Worm (Caenorhabditis elegans) whole organism, L1 larva: Measurements from ENCODE around the gene Y82E9BR.8.
A peak's percentile ranks its signal among the peaks of the same experiment; 100 is the strongest.

ENCODE experiments used
- C04F5.9 ChIP-seq: sonication (generic microtip); optimal IDR thresholded peaks from 2 replicates; lab custom pipeline; 2016; ENCODE audit warnings: missing genetic modification characterization, missing compliant biosample characterization
- ces-1 ChIP-seq: fragments of 150-350 bp; optimal IDR thresholded peaks from 2 replicates; lab custom pipeline; 2014; ENCODE audit warnings: missing biosample characterization, missing genetic modification reagents, missing genetic modification characterization
- efl-1 ChIP-seq, 4 experiments: fragments of 150-350 bp; optimal IDR thresholded peaks in 3 of 4; peaks in 1 of 4; 1 replicate in 1 of 4; 2 replicates in 3 of 4; lab custom pipeline; 2014; ENCODE audit warnings: missing biosample characterization in 2 of 4, missing genetic modification characterization in 2 of 4, missing genetic modification reagents in 2 of 4
- efl-3 ChIP-seq: fragments of 200-800 bp; sonication (Bioruptor generic); optimal IDR thresholded peaks from 2 replicates; lab custom pipeline; 2018; ENCODE audit warnings: mild to moderate bottlenecking, missing genetic modification characterization, missing compliant biosample characterization
- elt-2 ChIP-seq: sonication (generic microtip); optimal IDR thresholded peaks from 2 replicates; lab custom pipeline; 2016; ENCODE audit warnings: missing genetic modification characterization, mild to moderate bottlenecking, inconsistent platforms, missing compliant biosample characterization, missing genetic modification reagents
- hlh-4 ChIP-seq: sonication (generic microtip); optimal IDR thresholded peaks from 2 replicates; lab custom pipeline; 2016; ENCODE audit warnings: mild to moderate bottlenecking, missing genetic modification characterization, missing compliant biosample characterization
- jun-1 ChIP-seq: fragments of 150-350 bp; optimal IDR thresholded peaks from 2 replicates; lab custom pipeline; 2014; ENCODE audit warnings: missing biosample characterization, missing genetic modification reagents, missing genetic modification characterization
- lin-13 ChIP-seq: fragments of 150-350 bp; optimal IDR thresholded peaks from 2 replicates; lab custom pipeline; 2014; ENCODE audit warnings: missing biosample characterization, missing genetic modification reagents, missing genetic modification characterization
- lin-14 ChIP-seq: fragments of 200-800 bp; sonication (Bioruptor generic); optimal IDR thresholded peaks from 2 replicates; lab custom pipeline; 2018; ENCODE audit warnings: mild to moderate bottlenecking, missing genetic modification characterization, moderate library complexity, missing compliant biosample characterization
- lin-39 ChIP-seq: fragments of 150-350 bp; optimal IDR thresholded peaks from 2 replicates; lab custom pipeline; 2014; ENCODE audit warnings: missing biosample characterization, missing genetic modification reagents, missing genetic modification characterization
- mdl-1 ChIP-seq, 2 experiments: fragments of 150-350 bp; optimal IDR thresholded peaks; 2 replicates each; lab custom pipeline; 2014 to 2017; ENCODE audit warnings: missing biosample characterization in 2 of 2, missing genetic modification characterization in 2 of 2, inconsistent platforms in 1 of 2
- mef-2 ChIP-seq: fragments of 150-350 bp; optimal IDR thresholded peaks from 2 replicates; lab custom pipeline; 2014; ENCODE audit warnings: missing biosample characterization, missing genetic modification characterization
- nhr-19 ChIP-seq: fragments of 200-800 bp; sonication (Bioruptor generic); conservative IDR thresholded peaks from 2 replicates; pipeline ENCODE4 v1.3.6; 2022; ENCODE audit warnings: missing genetic modification characterization, missing compliant biosample characterization
- nhr-47 ChIP-seq: sonication (generic microtip); optimal IDR thresholded peaks from 2 replicates; lab custom pipeline; 2016; ENCODE audit warnings: mild to moderate bottlenecking, missing genetic modification characterization, moderate library complexity, missing compliant biosample characterization
- nhr-71 ChIP-seq: sonication (generic microtip); optimal IDR thresholded peaks from 2 replicates; lab custom pipeline; 2016; ENCODE audit warnings: mild to moderate bottlenecking, missing genetic modification characterization, moderate library complexity, missing compliant biosample characterization
- nhr-77 ChIP-seq: fragments of 150-350 bp; optimal IDR thresholded peaks from 2 replicates; lab custom pipeline; 2014; ENCODE audit warnings: missing biosample characterization, missing genetic modification characterization
- nhr-84 ChIP-seq: sonication (generic microtip); optimal IDR thresholded peaks from 2 replicates; lab custom pipeline; 2017; ENCODE audit warnings: missing biosample characterization, missing genetic modification characterization
- nhr-85 ChIP-seq: sonication (generic microtip); peaks from one replicate; lab custom pipeline; 2016; ENCODE audit warnings: missing genetic modification characterization, inconsistent platforms, missing compliant biosample characterization
- skn-1 ChIP-seq: fragments of 150-350 bp; optimal IDR thresholded peaks from 2 replicates; lab custom pipeline; 2014; ENCODE audit warnings: missing biosample characterization, missing genetic modification characterization
- sptf-1 ChIP-seq: fragments of 150-350 bp; optimal IDR thresholded peaks from 2 replicates; lab custom pipeline; 2014; ENCODE audit warnings: missing biosample characterization, missing genetic modification characterization
- tbx-2 ChIP-seq: sonication (generic microtip); optimal IDR thresholded peaks from 2 replicates; lab custom pipeline; 2016; ENCODE audit warnings: missing genetic modification characterization, missing compliant biosample characterization
- unc-86 ChIP-seq: sonication (generic microtip); optimal IDR thresholded peaks from 2 replicates; lab custom pipeline; 2016; ENCODE audit warnings: missing genetic modification characterization, missing compliant biosample characterization
- zag-1 ChIP-seq: fragments of 150-350 bp; optimal IDR thresholded peaks from 2 replicates; lab custom pipeline; 2014; ENCODE audit warnings: missing biosample characterization, missing genetic modification characterization

The Y82E9BR.8 gene

ce11 chrIII:1315038-1315437, 42.8 kb downstream of the Y82E9BR.8 start, which contains the start of the genes fbxa-80 and fbxa-19:
fbxa-80 (minus strand) TSS chrIII:1315210.
fbxa-19 (plus strand) TSS chrIII:1315401.
- TF ChIP-seq elt-2 (tag; lab: Kevin White, UChicago) (peak; percentile 33), unc-86 (tag; lab: Kevin White, UChicago) (no peak)

DNA sequence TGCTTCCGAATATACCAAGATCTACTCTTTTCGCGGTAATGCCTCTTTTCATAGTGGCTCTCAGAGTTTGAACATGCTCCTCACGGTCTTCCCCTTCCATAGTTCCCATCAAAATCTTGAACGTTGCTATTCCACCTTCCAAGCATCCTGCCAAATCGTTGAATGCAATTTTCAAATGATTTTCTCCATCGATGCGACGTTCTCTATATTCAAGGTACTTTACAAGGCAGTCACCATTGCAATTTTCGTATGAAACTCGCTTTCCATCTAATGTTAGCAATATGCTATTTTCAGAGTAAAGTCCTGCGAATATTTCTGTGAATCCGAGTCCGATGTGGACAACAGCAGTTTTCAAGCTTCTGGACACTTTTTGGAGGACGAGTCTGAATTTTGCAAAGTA, 43.6 kb downstream of the Y82E9BR.8 start:
- no peak for TF ChIP-seq efl-1 (optimal IDR thresholded peaks at IDR 0.05; lab: Kevin White, UChicago)
- TF ChIP-seq efl-1 (GFP tag; optimal IDR thresholded peaks at IDR 0.05 in 1 of 2; lab: Kevin White, UChicago): peak in 1 of 2 experiments; percentile 24
- no peak for TF ChIP-seq C04F5.9 (tag; lab: Kevin White, UChicago)
- TF ChIP-seq unc-86 (tag; lab: Kevin White, UChicago): no peak
- TF ChIP-seq elt-2 (tag; lab: Kevin White, UChicago): no peak
- TF ChIP-seq efl-3: no peak
- no peak for TF ChIP-seq nhr-47 (tag; lab: Kevin White, UChicago)
- TF ChIP-seq, all 84 proteins: peak for 1

DNA sequence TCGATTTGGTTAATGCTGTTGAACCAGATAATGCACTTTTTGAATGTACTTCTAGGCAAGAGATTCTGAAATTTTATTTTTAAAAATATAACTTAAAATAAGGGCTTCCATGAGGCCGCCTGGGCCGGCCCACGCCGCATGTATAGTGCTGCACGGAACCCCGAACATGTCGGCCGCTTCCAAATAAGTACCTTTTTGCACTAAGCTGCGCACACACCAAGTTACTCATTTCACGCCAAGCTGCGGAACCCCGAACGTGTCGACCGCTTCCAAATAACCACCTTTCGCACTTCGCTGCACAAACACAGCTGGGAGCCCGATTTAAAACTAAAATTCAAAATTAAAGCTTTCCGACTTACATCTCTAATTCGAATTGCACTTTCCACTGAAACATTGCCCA, 46.5 kb downstream of the Y82E9BR.8 start:
- TF ChIP-seq lin-39 (no peak), efl-3 (no peak), ces-1 (GFP tag; lab: Kevin White, UChicago) (no peak), lin-14 (GFP tag; lab: Kevin White, UChicago) (no peak), sptf-1 (tag; lab: Kevin White, UChicago) (no peak), lin-13 (GFP tag; lab: Kevin White, UChicago) (no peak), jun-1 (tag; lab: Kevin White, UChicago) (no peak), zag-1 (tag; lab: Kevin White, UChicago) (no peak), tbx-2 (tag; lab: Kevin White, UChicago) (no peak), mef-2 (no peak), nhr-77 (no peak)
- TF ChIP-seq, all 84 proteins: peak for 0

DNA sequence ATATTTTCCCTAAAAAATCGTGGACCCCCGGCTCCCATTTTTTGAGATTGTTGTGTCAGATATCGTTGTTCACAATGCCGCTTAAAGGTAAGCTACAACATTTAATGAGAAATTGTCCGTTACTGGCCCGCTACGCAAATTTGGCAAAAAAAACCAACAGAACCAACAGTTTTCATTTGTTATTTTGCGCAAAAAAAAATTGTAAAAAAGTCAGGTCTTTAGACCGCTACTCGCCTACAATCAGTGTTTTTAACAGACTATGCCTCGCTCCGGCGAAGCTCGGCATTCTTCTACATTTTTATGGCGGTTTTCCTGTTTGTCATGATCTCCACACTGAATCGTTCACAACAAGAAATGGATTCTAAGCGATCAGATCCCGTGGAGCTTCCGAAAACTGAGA, 49.0 kb downstream of the Y82E9BR.8 start, which contains the start of gene Y82E9BL.12:
TSS of gene Y82E9BL.12 (plus strand) at position 301 of the 400 bp plus-strand sequence.
- TF ChIP-seq lin-14 (GFP tag; lab: Kevin White, UChicago): no peak
- no peak for TF ChIP-seq efl-1 (optimal IDR thresholded peaks at IDR 0.05; lab: Kevin White, UChicago)
- peak in 1 of 2 experiments; percentile 6 for TF ChIP-seq efl-1 (GFP tag; optimal IDR thresholded peaks at IDR 0.05 in 1 of 2; lab: Kevin White, UChicago)

- TF ChIP-seq skn-1 (tag; lab: Kevin White, UChicago) (peak; percentile 59), nhr-19 (GFP tag; lab: Robert Waterston, UW) (0 out of 2 replicates have a peak, but pooled peaks have one; percentile 3), mdl-1 (tag; optimal IDR thresholded peaks at IDR 0.05; lab: Kevin White, UChicago) (no peak), hlh-4 (no peak), nhr-47 (tag; lab: Kevin White, UChicago) (no peak), elt-2 (tag; lab: Kevin White, UChicago) (peak; percentile 55)
- TF ChIP-seq, all 84 proteins: peak for 3
Observed at ce11 chrIII:1308209-1308608, 49.7 kb downstream of the Y82E9BR.8 start, which contains the start of gene fbxa-79. fbxa-79 (minus strand) TSS chrIII:1308294.

DNA sequence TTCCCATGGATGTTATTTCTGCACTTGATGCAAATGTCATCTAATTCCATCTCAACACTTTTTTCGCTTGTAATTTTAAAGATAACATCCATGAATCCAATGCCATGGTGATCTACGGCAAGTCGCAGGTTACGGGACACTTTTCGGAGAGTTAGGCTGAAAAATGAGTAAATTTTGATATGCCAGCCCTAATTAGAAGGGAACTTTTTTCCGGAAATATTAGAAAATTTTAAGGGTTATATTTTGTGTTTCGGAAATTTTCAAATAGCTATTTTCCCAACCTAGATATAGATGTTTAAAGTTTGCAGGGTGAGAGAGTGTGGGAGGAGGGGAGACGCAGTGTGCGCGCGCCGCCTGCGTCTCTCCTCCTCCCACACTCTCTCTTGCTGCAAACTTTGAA, 50.5 kb downstream of the Y82E9BR.8 start:
- TF ChIP-seq nhr-84 (tag; lab: Kevin White, UChicago) (no peak), efl-1 (optimal IDR thresholded peaks at IDR 0.05; lab: Kevin White, UChicago) (no peak), efl-1 (GFP tag; optimal IDR thresholded peaks at IDR 0.05 in 1 of 2; lab: Kevin White, UChicago) (peak in 1 of 2 experiments; percentile 51), nhr-71 (tag; lab: Kevin White, UChicago) (no peak), nhr-85 (no peak)
